Fruit fly (Drosophila melanogaster): ENCODE measurements around the gene CG16812.

DNA sequence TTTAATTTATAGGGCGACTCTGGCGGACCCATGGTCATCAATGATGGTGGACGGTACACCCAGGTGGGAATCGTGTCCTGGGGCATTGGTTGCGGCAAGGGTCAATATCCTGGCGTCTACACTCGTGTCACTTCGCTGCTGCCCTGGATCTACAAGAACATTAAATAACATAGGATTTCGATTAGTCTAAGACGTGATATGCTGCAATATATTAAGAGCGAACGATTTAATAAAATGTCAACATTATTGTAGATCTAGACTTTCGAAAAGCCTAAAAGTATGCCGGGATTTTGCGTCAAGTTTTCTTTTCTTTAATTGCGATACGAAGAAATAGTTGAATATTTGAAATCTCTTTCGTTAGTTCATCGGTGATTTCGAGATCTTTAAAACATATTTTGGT, 34.8 kb downstream of the CG16812 start, which contains the start of gene Naa20B:
- no peak for TF ChIP-seq CG8159 (tag; optimal IDR thresholded peaks at IDR 0.05)
- no peak for TF ChIP-seq CG14655 (GFP tag; optimal IDR thresholded peaks at IDR 0.05)
